Worm (Caenorhabditis elegans) whole organism, young adult: ENCODE measurements around the gene sdz-7.

Experiments
- B0019.2 ChIP-seq: fragments of 200-800 bp; sonication (Bioruptor generic); conservative IDR thresholded peaks from 2 replicates; pipeline ENCODE4 v1.3.6; 2022; ENCODE audit warnings: missing genetic modification reagents, missing genetic modification characterization, missing compliant biosample characterization
- B0261.1 ChIP-seq: sonication (generic microtip); optimal IDR thresholded peaks from 2 replicates; lab custom pipeline; 2016; ENCODE audit warnings: mild to moderate bottlenecking, missing genetic modification characterization, moderate library complexity, missing compliant biosample characterization
- D2030.7 ChIP-seq: fragments of 200-800 bp; sonication (Bioruptor generic); IDR thresholded peaks from 2 replicates; pipeline ENCODE4 v1.3.6; 2022; ENCODE audit warnings: missing genetic modification reagents, missing genetic modification characterization, missing compliant biosample characterization
- F10E7.11 ChIP-seq: sonication (generic microtip); optimal IDR thresholded peaks from 2 replicates; lab custom pipeline; 2017; ENCODE audit warnings: mild to moderate bottlenecking, missing genetic modification characterization, moderate library complexity, missing compliant biosample characterization
- F39B2.1 ChIP-seq: fragments of 200-800 bp; sonication (Bioruptor generic); IDR thresholded peaks from 2 replicates; pipeline ENCODE4 v1.3.6; 2022; ENCODE audit warnings: missing genetic modification reagents, missing genetic modification characterization, missing compliant biosample characterization
- F52B5.7 ChIP-seq: sonication (generic microtip); optimal IDR thresholded peaks from 2 replicates; lab custom pipeline; 2016; ENCODE audit warnings: mild to moderate bottlenecking, missing genetic modification characterization, missing compliant biosample characterization
- F55B11.4 ChIP-seq: sonication (generic microtip); optimal IDR thresholded peaks from 2 replicates; lab custom pipeline; 2016; ENCODE audit warnings: missing compliant biosample characterization, missing genetic modification characterization, borderline replicate concordance; ENCODE audit not compliant: insufficient read depth
- F57A8.1 ChIP-seq: fragments of 200-800 bp; sonication (Bioruptor generic); optimal IDR thresholded peaks from 2 replicates; lab custom pipeline; 2018; ENCODE audit warnings: mild to moderate bottlenecking, missing genetic modification characterization, moderate library complexity, missing compliant biosample characterization
- K11D2.4 ChIP-seq: fragments of 200-800 bp; sonication (Bioruptor generic); IDR thresholded peaks from 2 replicates; pipeline ENCODE4 v1.3.6; 2022; ENCODE audit warnings: missing genetic modification reagents, missing genetic modification characterization, missing compliant biosample characterization
- K12H6.12 ChIP-seq: fragments of 200-800 bp; sonication (Bioruptor generic); optimal IDR thresholded peaks from 2 replicates; lab custom pipeline; 2018; ENCODE audit warnings: mild to moderate bottlenecking, missing genetic modification characterization, missing compliant biosample characterization
- T07F8.4 ChIP-seq: sonication (generic microtip); optimal IDR thresholded peaks from 2 replicates; lab custom pipeline; 2016; ENCODE audit warnings: mild to moderate bottlenecking, missing genetic modification characterization, moderate library complexity, missing compliant biosample characterization
- ZK185.1 ChIP-seq: sonication (generic microtip); optimal IDR thresholded peaks from 2 replicates; lab custom pipeline; 2016; ENCODE audit warnings: mild to moderate bottlenecking, missing genetic modification characterization, missing compliant biosample characterization; ENCODE audit not compliant: poor library complexity, severe bottlenecking
- akir-1 ChIP-seq: fragments of 200-800 bp; sonication (Bioruptor generic); optimal IDR thresholded peaks from 2 replicates; lab custom pipeline; 2018; ENCODE audit warnings: mild to moderate bottlenecking, missing genetic modification characterization, moderate library complexity, missing compliant biosample characterization
- aptf-2 ChIP-seq: fragments of 200-800 bp; sonication (Bioruptor generic); conservative IDR thresholded peaks from 2 replicates; pipeline ENCODE4 v1.3.6; 2022; ENCODE audit warnings: missing genetic modification reagents, missing genetic modification characterization, missing compliant biosample characterization
- attf-5 ChIP-seq: fragments of 200-800 bp; sonication (Bioruptor generic); optimal IDR thresholded peaks from 2 replicates; lab custom pipeline; 2018; ENCODE audit warnings: mild to moderate bottlenecking, missing genetic modification characterization, missing compliant biosample characterization
- bed-2 ChIP-seq: fragments of 200-800 bp; sonication (Bioruptor generic); IDR thresholded peaks from 2 replicates; pipeline ENCODE4 v1.3.6; 2022; ENCODE audit warnings: missing genetic modification reagents, missing genetic modification characterization, missing compliant biosample characterization
- ceh-91 ChIP-seq: fragments of 200-800 bp; sonication (Bioruptor generic); IDR thresholded peaks from 2 replicates; pipeline ENCODE4 v1.3.6; 2022; ENCODE audit warnings: missing genetic modification reagents, missing genetic modification characterization, missing compliant biosample characterization
- dpl-1 ChIP-seq: fragments of 150-350 bp; optimal IDR thresholded peaks from 2 replicates; lab custom pipeline; 2014; ENCODE audit warnings: missing biosample characterization, missing genetic modification reagents, missing genetic modification characterization
- egl-18 ChIP-seq: fragments of 200-800 bp; sonication (Bioruptor generic); IDR thresholded peaks from 2 replicates; pipeline ENCODE4 v1.3.6; 2022; ENCODE audit warnings: missing genetic modification reagents, missing genetic modification characterization, missing compliant biosample characterization
- ekl-4 ChIP-seq: fragments of 200-800 bp; sonication (Bioruptor generic); IDR thresholded peaks from 2 replicates; pipeline ENCODE4 v1.3.6; 2022; ENCODE audit warnings: missing genetic modification reagents, missing genetic modification characterization, missing compliant biosample characterization
- fkh-3 ChIP-seq: sonication (generic microtip); optimal IDR thresholded peaks from 2 replicates; lab custom pipeline; 2016; ENCODE audit warnings: mild to moderate bottlenecking, missing genetic modification characterization, missing compliant biosample characterization
- gei-17 ChIP-seq: fragments of 200-800 bp; sonication (Bioruptor generic); optimal IDR thresholded peaks from 2 replicates; lab custom pipeline; 2018; ENCODE audit warnings: mild to moderate bottlenecking, missing genetic modification characterization, missing compliant biosample characterization
- hlh-12 ChIP-seq: sonication (generic microtip); optimal IDR thresholded peaks from 2 replicates; lab custom pipeline; 2016; ENCODE audit warnings: missing genetic modification characterization, missing compliant biosample characterization
- hlh-26 ChIP-seq: fragments of 200-800 bp; sonication (Bioruptor generic); conservative IDR thresholded peaks from 2 replicates; pipeline ENCODE4 v1.3.6; 2022; ENCODE audit warnings: missing genetic modification reagents, missing genetic modification characterization, missing compliant biosample characterization
- hmg-1.2 ChIP-seq: fragments of 200-800 bp; sonication (Bioruptor generic); IDR thresholded peaks from 2 replicates; pipeline ENCODE4 v1.3.6; 2022; ENCODE audit warnings: missing genetic modification reagents, missing genetic modification characterization, missing compliant biosample characterization
- lag-1 ChIP-seq: fragments of 200-800 bp; sonication (Bioruptor generic); IDR thresholded peaks from 2 replicates; pipeline ENCODE4 v1.3.6; 2022; ENCODE audit warnings: missing genetic modification reagents, missing genetic modification characterization, missing compliant biosample characterization
- let-526 ChIP-seq: fragments of 200-800 bp; sonication (Bioruptor generic); IDR thresholded peaks from 2 replicates; pipeline ENCODE4 v1.3.6; 2022; ENCODE audit warnings: missing genetic modification reagents, missing genetic modification characterization, missing compliant biosample characterization
- let-607 ChIP-seq, 2 experiments: fragments of 200-800 bp in 1 of 2; sonication (Bioruptor generic) in 1 of 2; sonication (generic microtip) in 1 of 2; optimal IDR thresholded peaks; 2 replicates each; lab custom pipeline; 2016 to 2018; ENCODE audit warnings: mild to moderate bottlenecking in 2 of 2, missing compliant biosample characterization in 2 of 2, missing genetic modification characterization in 2 of 2, moderate library complexity in 2 of 2, missing genotype in 1 of 2
- lin-26 ChIP-seq: fragments of 200-800 bp; sonication (Bioruptor generic); IDR thresholded peaks from 2 replicates; pipeline ENCODE4 v1.3.6; 2022; ENCODE audit warnings: missing genetic modification reagents, missing genetic modification characterization, missing compliant biosample characterization
- lin-40 ChIP-seq: sonication (generic microtip); optimal IDR thresholded peaks from 2 replicates; lab custom pipeline; 2016; ENCODE audit warnings: missing genetic modification characterization, mild to moderate bottlenecking, missing compliant biosample characterization, missing genotype, missing genetic modification reagents
- lir-1 ChIP-seq: fragments of 200-800 bp; sonication (Bioruptor generic); conservative IDR thresholded peaks from 2 replicates; pipeline ENCODE4 v1.3.6; 2022; ENCODE audit warnings: missing genetic modification reagents, missing genetic modification characterization, missing compliant biosample characterization
- mcd-1 ChIP-seq: fragments of 200-800 bp; sonication (Bioruptor generic); IDR thresholded peaks from 2 replicates; pipeline ENCODE4 v1.3.6; 2022; ENCODE audit warnings: missing genetic modification reagents, missing genetic modification characterization, missing compliant biosample characterization
- mes-4 ChIP-seq: sonication (generic microtip); optimal IDR thresholded peaks from 2 replicates; lab custom pipeline; 2016; ENCODE audit warnings: missing genotype, missing genetic modification characterization, missing compliant biosample characterization
- nfya-2 ChIP-seq: fragments of 200-800 bp; sonication (Bioruptor generic); IDR thresholded peaks from 2 replicates; pipeline ENCODE4 v1.3.6; 2022; ENCODE audit warnings: missing genetic modification reagents, missing genetic modification characterization, missing compliant biosample characterization
- nhr-120 ChIP-seq: fragments of 200-800 bp; sonication (Bioruptor generic); IDR thresholded peaks from 2 replicates; pipeline ENCODE4 v1.3.6; 2022; ENCODE audit warnings: missing genetic modification characterization, missing compliant biosample characterization
- nhr-179 ChIP-seq: sonication (generic microtip); optimal IDR thresholded peaks from 2 replicates; lab custom pipeline; 2016; ENCODE audit warnings: mild to moderate bottlenecking, missing genetic modification characterization, missing compliant biosample characterization
- pha-4 ChIP-seq: fragments of 150-350 bp; sonication (generic microtip); optimal IDR thresholded peaks from 2 replicates; lab custom pipeline; 2014; ENCODE audit warnings: missing biosample characterization, missing genetic modification reagents, missing genetic modification characterization
- rcor-1 ChIP-seq: fragments of 200-800 bp; sonication (Bioruptor generic); IDR thresholded peaks from 2 replicates; pipeline ENCODE4 v1.3.6; 2022; ENCODE audit warnings: missing genetic modification reagents, missing genetic modification characterization, missing compliant biosample characterization
- repo-1 ChIP-seq: sonication (generic microtip); optimal IDR thresholded peaks from 2 replicates; lab custom pipeline; 2017; ENCODE audit warnings: mild to moderate bottlenecking, missing genetic modification characterization, missing compliant biosample characterization
- rpc-1 ChIP-seq, 2 experiments: fragments of 150-350 bp in 1 of 2; sonication (generic microtip) in 1 of 2; optimal IDR thresholded peaks; 2 replicates each; lab custom pipeline; 2014 to 2018; ENCODE audit warnings: missing biosample characterization in 1 of 2, missing genetic modification characterization in 1 of 2, missing genetic modification reagents in 1 of 2, missing genotype in 1 of 2
- tlf-1 ChIP-seq: fragments of 200-800 bp; sonication (Bioruptor generic); optimal IDR thresholded peaks from 2 replicates; lab custom pipeline; 2018; ENCODE audit warnings: mild to moderate bottlenecking, missing genetic modification characterization, missing compliant biosample characterization
- zfh-2 ChIP-seq: fragments of 200-800 bp; sonication (Bioruptor generic); conservative IDR thresholded peaks from 2 replicates; pipeline ENCODE4 v1.3.6; 2022; ENCODE audit warnings: missing genetic modification reagents, missing genetic modification characterization, missing compliant biosample characterization
- zim-3 ChIP-seq: sonication (generic microtip); optimal IDR thresholded peaks from 2 replicates; lab custom pipeline; 2017; ENCODE audit warnings: mild to moderate bottlenecking, missing genetic modification characterization, moderate library complexity, missing compliant biosample characterization
- ztf-22 ChIP-seq: fragments of 200-800 bp; sonication (Bioruptor generic); optimal IDR thresholded peaks from 2 replicates; lab custom pipeline; 2018; ENCODE audit warnings: mild to moderate bottlenecking, missing genetic modification characterization, moderate library complexity, missing compliant biosample characterization

sdz-7 gene

DNA sequence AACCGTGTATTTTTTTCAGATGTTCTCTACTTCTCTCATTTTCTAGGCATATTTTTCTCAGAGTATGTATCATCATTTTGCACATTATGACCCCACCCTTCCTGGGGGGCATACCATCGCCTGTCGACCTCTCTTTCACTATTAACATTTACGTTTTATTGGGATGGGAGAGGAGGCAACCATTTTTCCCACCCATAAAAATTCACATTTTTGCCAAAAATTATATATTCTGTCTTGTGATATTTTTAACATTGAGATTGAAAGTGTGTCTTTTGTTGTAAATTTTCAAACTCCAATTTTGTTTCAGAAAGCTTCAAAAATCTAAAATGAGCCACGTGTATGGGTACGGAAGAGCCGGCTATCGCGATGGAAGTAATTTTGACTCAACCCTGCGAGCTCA is 17.0 kb upstream of the sdz-7 start, which contains the start of gene F53C3.7:
Gene F53C3.7 (plus strand): TSS at position 301 of the 400 bp plus-strand sequence.
- TF ChIP-seq egl-18 (GFP tag; lab: Robert Waterston, UW) (no peak), lir-1 (GFP tag; lab: Robert Waterston, UW) (no peak), mes-4 (tag; lab: Kevin White, UChicago) (no peak), F57A8.1 (no peak)

DNA sequence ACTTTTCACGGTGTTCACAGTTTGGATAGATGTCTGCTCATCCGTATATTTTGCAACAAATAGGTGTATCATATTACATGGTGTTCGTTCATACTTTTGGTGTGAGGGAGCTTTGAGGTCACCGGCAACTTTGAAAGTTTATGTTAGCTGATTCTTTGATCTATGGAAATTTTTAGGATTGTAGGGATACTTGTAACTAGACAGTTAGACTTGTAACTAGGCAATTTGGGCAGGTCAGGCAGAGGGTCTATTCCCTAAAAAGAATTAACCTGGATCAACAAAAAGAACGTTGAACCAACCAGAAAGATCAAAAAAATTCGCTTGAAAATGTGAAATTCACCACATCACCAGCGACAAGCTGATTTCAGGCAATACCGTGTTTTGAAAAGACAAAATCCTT is 16.1 kb upstream of the sdz-7 start:
- TF ChIP-seq akir-1 (GFP tag; lab: Kevin White, UChicago) (no peak), F39B2.1 (GFP tag; lab: Robert Waterston, UW) (no peak), F55B11.4 (tag; lab: Kevin White, UChicago) (no peak), nhr-179 (no peak), lir-1 (GFP tag; lab: Robert Waterston, UW) (no peak), fkh-3 (tag; lab: Kevin White, UChicago) (no peak), T07F8.4 (tag; lab: Kevin White, UChicago) (no peak), gei-17 (GFP tag; lab: Kevin White, UChicago) (no peak), let-526 (no peak), pha-4 (tag; lab: Kevin White, UChicago) (no peak), zfh-2 (no peak), hmg-1.2 (GFP tag; lab: Robert Waterston, UW) (no peak), D2030.7 (GFP tag; lab: Robert Waterston, UW) (no peak), ceh-91 (GFP tag; lab: Robert Waterston, UW) (no peak), K12H6.12 (tag; lab: Kevin White, UChicago) (no peak)
- TF ChIP-seq, all 124 proteins: peak for 0

DNA sequence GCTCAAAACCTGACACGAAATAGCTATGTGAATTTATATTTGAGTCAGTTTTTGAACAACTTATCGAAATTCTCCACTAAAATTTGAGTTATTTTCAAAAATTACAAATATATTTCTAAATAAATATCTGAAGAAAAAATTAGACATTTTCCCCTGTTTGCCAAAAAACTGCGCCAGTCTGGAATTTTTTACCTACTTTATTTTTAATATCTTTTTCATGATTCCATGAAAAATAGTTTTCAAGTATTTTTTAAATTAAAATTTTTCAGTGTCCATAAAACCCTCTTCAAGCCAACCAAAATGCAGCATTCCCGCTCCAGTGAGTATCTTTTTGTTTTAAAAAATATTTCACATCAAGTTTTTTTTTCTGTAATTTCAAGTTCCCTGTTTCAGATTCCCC is 13.3 kb upstream of the sdz-7 start, which contains the start of gene F53C3.8:
Gene F53C3.8 (plus strand): TSS at position 301 of the 400 bp plus-strand sequence.
- TF ChIP-seq ZK185.1 (tag; lab: Kevin White, UChicago) = no peak
- no peak for TF ChIP-seq F52B5.7 (tag; lab: Kevin White, UChicago)
- TF ChIP-seq nhr-120 (GFP tag; lab: Robert Waterston, UW) = no peak
- TF ChIP-seq attf-5 (GFP tag; lab: Kevin White, UChicago) = no peak
- no peak for TF ChIP-seq ekl-4 (GFP tag; lab: Robert Waterston, UW)
- no peak for TF ChIP-seq repo-1 (tag; lab: Kevin White, UChicago)
- no peak for TF ChIP-seq K12H6.12 (tag; lab: Kevin White, UChicago)
- TF ChIP-seq mcd-1 (GFP tag; lab: Robert Waterston, UW) = no peak
- TF ChIP-seq zim-3 (tag; lab: Kevin White, UChicago) = no peak
- TF ChIP-seq K11D2.4 (GFP tag; lab: Robert Waterston, UW) = no peak
- no peak for TF ChIP-seq rpc-1 (optimal IDR thresholded peaks at IDR 0.05; lab: Kevin White, UChicago)
- no peak for TF ChIP-seq rpc-1 (tag; optimal IDR thresholded peaks at IDR 0.05; lab: Kevin White, UChicago)
- TF ChIP-seq let-607 (tag; optimal IDR thresholded peaks at IDR 0.05; lab: Kevin White, UChicago) = no peak
- no peak for TF ChIP-seq rcor-1 (GFP tag; lab: Robert Waterston, UW)
- TF ChIP-seq nfya-2 (GFP tag; lab: Robert Waterston, UW) = no peak
- no peak for TF ChIP-seq zfh-2
- no peak for TF ChIP-seq lin-40 (tag; lab: Kevin White, UChicago)
- TF ChIP-seq B0261.1 (tag; lab: Kevin White, UChicago) = no peak
- TF ChIP-seq, all 124 proteins: peak for 0

DNA sequence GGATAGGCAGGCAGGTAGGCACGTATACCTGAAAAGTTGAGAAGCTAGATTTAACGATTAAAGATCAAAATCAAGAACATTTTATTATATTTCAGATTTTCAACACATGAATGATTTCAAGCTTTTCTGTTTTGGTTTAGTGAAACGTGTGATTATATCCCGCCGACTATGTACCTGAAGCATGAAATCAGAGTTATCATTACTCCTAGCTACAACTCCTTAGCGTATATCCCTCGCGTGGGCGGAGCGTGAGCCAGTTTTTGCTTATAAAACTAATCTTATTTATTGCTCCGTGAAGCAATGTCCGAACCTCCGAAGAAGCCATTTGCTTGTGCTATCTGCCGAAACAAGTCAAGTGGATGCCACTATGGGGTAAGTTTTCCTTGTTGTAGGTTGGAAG is 2.2 kb upstream of the sdz-7 start, which contains the start of gene nhr-166:
Gene nhr-166 (plus strand): TSS at position 301 of the 400 bp plus-strand sequence.
- TF ChIP-seq bed-2 = no peak
- TF ChIP-seq F10E7.11 (tag; lab: Kevin White, UChicago) = no peak
- TF ChIP-seq lin-26 = no peak
- TF ChIP-seq mcd-1 (GFP tag; lab: Robert Waterston, UW) = no peak
- no peak for TF ChIP-seq ceh-91 (GFP tag; lab: Robert Waterston, UW)
- TF ChIP-seq T07F8.4 (tag; lab: Kevin White, UChicago) = no peak
- TF ChIP-seq let-526 = no peak
- TF ChIP-seq aptf-2 (GFP tag; lab: Robert Waterston, UW) = no peak
- TF ChIP-seq lag-1 = no peak
- TF ChIP-seq repo-1 (tag; lab: Kevin White, UChicago) = no peak
- TF ChIP-seq hlh-26 (GFP tag; lab: Robert Waterston, UW) = no peak
- TF ChIP-seq tlf-1 (GFP tag; lab: Kevin White, UChicago) = no peak
- TF ChIP-seq dpl-1 (GFP tag; lab: Kevin White, UChicago) = no peak
- no peak for TF ChIP-seq ztf-22 (GFP tag; lab: Kevin White, UChicago)
- TF ChIP-seq B0019.2 (GFP tag; lab: Robert Waterston, UW) = no peak
- TF ChIP-seq hlh-12 (tag; lab: Kevin White, UChicago) = no peak
